Fruit fly (Drosophila melanogaster): ENCODE measurements around the gene Remo.

Gene Remo

dm6 chrX:13277580-13278467 lies 10.0 kb upstream of the Remo start (continued):
- TF ChIP-seq CG14667 (GFP tag; IDR thresholded peaks at IDR 0.05) (no peak), MBD-R2 (GFP tag; IDR thresholded peaks at IDR 0.05) (no peak), BtbVII (GFP tag; optimal IDR thresholded peaks at IDR 0.05) (no peak), caup (GFP tag; optimal IDR thresholded peaks at IDR 0.05; ENCODE audit: severe bottlenecking) (no peak), trem (tag; optimal IDR thresholded peaks at IDR 0.05) (no peak), CG7556 (GFP tag; optimal IDR thresholded peaks at IDR 0.05) (no peak), CG10959 (GFP tag; IDR thresholded peaks at IDR 0.05) (no peak), CG32772 (GFP tag; IDR thresholded peaks at IDR 0.05) (no peak), row (GFP tag; IDR thresholded peaks at IDR 0.05) (peak; percentile 32), salm (tag; optimal IDR thresholded peaks at IDR 0.05) (no peak), Ets97D (GFP tag; optimal IDR thresholded peaks at IDR 0.05) (no peak), CG34376 (GFP tag; optimal IDR thresholded peaks at IDR 0.05) (no peak), CG15601 (tag; optimal IDR thresholded peaks at IDR 0.05) (no peak), CG2875 (GFP tag; optimal IDR thresholded peaks at IDR 0.05) (no peak), CG10462 (GFP tag; optimal IDR thresholded peaks at IDR 0.05) (no peak), CG18599 (GFP tag; optimal IDR thresholded peaks at IDR 0.05) (no peak), CG12769 (tag; optimal IDR thresholded peaks at IDR 0.05) (no peak), sim (GFP tag; IDR thresholded peaks at IDR 0.05) (no peak), Sox102F (GFP tag; optimal IDR thresholded peaks at IDR 0.05) (no peak), Aef1 (GFP tag; IDR thresholded peaks at IDR 0.05) (no peak), Oli (tag; optimal IDR thresholded peaks at IDR 0.05) (peak; percentile 17), CG11247 (GFP tag; IDR thresholded peaks at IDR 0.05) (no peak), CG13123 (GFP tag; optimal IDR thresholded peaks at IDR 0.05) (no peak), pnt (GFP tag; optimal IDR thresholded peaks at IDR 0.05) (no peak), CG13624 (GFP tag; optimal IDR thresholded peaks at IDR 0.05) (peak; percentile 24), CG12155 (GFP tag; optimal IDR thresholded peaks at IDR 0.05) (no peak), CG17612 (GFP tag; IDR thresholded peaks at IDR 0.05) (no peak), ro (GFP tag; IDR thresholded peaks at IDR 0.05) (no peak), chn (GFP tag; optimal IDR thresholded peaks at IDR 0.05) (no peak), ranshi (GFP tag; IDR thresholded peaks at IDR 0.05) (no peak), Optix (GFP tag; IDR thresholded peaks at IDR 0.05) (no peak), corto (GFP tag; optimal IDR thresholded peaks at IDR 0.05) (peak; percentile 13), NC2β (GFP tag; optimal IDR thresholded peaks at IDR 0.05) (no peak), CG2678 (tag; optimal IDR thresholded peaks at IDR 0.05) (no peak), gcm2 (GFP tag; optimal IDR thresholded peaks at IDR 0.05) (no peak), Dip3 (GFP tag; optimal IDR thresholded peaks at IDR 0.05) (no peak), sens (GFP tag) (peak; percentile 42), her (GFP tag; optimal IDR thresholded peaks at IDR 0.05) (no peak), CG42726 (GFP tag; IDR thresholded peaks at IDR 0.05; ENCODE audit: partially characterized antibody) (no peak), Poxn (GFP tag; IDR thresholded peaks at IDR 0.05) (no peak), Atf-2 (GFP tag; optimal IDR thresholded peaks at IDR 0.05) (no peak), CG10979 (tag; optimal IDR thresholded peaks at IDR 0.05) (no peak), CG17829 (tag; optimal IDR thresholded peaks at IDR 0.05) (peak; percentile 7), CG13287 (GFP tag; IDR thresholded peaks at IDR 0.05; ENCODE audit: partially characterized antibody) (no peak), CG31365 (tag; optimal IDR thresholded peaks at IDR 0.05) (peak; percentile 95), CG11695 (GFP tag; IDR thresholded peaks at IDR 0.05) (no peak), Kr (GFP tag; optimal IDR thresholded peaks at IDR 0.05) (no peak), CG6654 (GFP tag; optimal IDR thresholded peaks at IDR 0.05) (no peak), Scr (GFP tag; IDR thresholded peaks at IDR 0.05; ENCODE audit: partially characterized antibody) (no peak), CG33213 (GFP tag; optimal IDR thresholded peaks at IDR 0.05) (no peak)
